Worm (Caenorhabditis elegans) whole organism, early embryonic: ENCODE results near the gene sax-7.
"Not testable (repeated sequence)": the region's sequence is repeated elsewhere in the genome, so short reads cannot be mapped to it uniquely, and the experiment has no call there.

Source experiments
- B0310.2 ChIP-seq: sonication (generic microtip); optimal IDR thresholded peaks from 2 replicates; lab custom pipeline; 2016; ENCODE audit warnings: mild to moderate bottlenecking, missing genetic modification characterization, missing compliant biosample characterization
- F13C5.2 ChIP-seq: sonication (generic microtip); optimal IDR thresholded peaks from 2 replicates; lab custom pipeline; 2017; ENCODE audit warnings: mild to moderate bottlenecking, missing genetic modification characterization, inconsistent platforms, missing compliant biosample characterization
- aly-1 ChIP-seq: sonication (generic microtip); optimal IDR thresholded peaks from 2 replicates; lab custom pipeline; 2016; ENCODE audit warnings: missing genetic modification characterization, missing compliant biosample characterization
- ama-1 ChIP-seq: fragments of 150-350 bp; optimal IDR thresholded peaks from 2 replicates; lab custom pipeline; 2014
- ceh-13 ChIP-seq: fragments of 200-800 bp; sonication (Bioruptor generic); optimal IDR thresholded peaks from 2 replicates; lab custom pipeline; 2018; ENCODE audit warnings: mild to moderate bottlenecking, missing genetic modification characterization, missing compliant biosample characterization
- ceh-36 ChIP-seq: sonication (generic microtip); optimal IDR thresholded peaks from 2 replicates; lab custom pipeline; 2016; ENCODE audit warnings: missing genetic modification characterization, inconsistent platforms, missing compliant biosample characterization
- ets-7 ChIP-seq: sonication (generic microtip); optimal IDR thresholded peaks from 2 replicates; lab custom pipeline; 2016; ENCODE audit warnings: missing genotype, missing genetic modification characterization, missing compliant biosample characterization
- flt-1 ChIP-seq: fragments of 200-800 bp; sonication (Bioruptor generic); IDR thresholded peaks from 2 replicates; pipeline ENCODE4 v1.3.6; 2022; ENCODE audit warnings: missing genetic modification characterization, missing compliant biosample characterization
- hmbx-1 ChIP-seq: sonication (generic microtip); optimal IDR thresholded peaks from 2 replicates; lab custom pipeline; 2016; ENCODE audit warnings: mild to moderate bottlenecking, missing genetic modification characterization, missing compliant biosample characterization
- hmg-4 ChIP-seq: fragments of 200-800 bp; sonication (Bioruptor generic); optimal IDR thresholded peaks from 2 replicates; lab custom pipeline; 2018; ENCODE audit warnings: mild to moderate bottlenecking, missing genetic modification characterization, missing compliant biosample characterization
- hnd-1 ChIP-seq: sonication (generic microtip); optimal IDR thresholded peaks from 2 replicates; lab custom pipeline; 2016; ENCODE audit warnings: missing genetic modification characterization, missing compliant biosample characterization
- pes-1 ChIP-seq: fragments of 200-800 bp; sonication (Bioruptor generic); IDR thresholded peaks from 2 replicates; pipeline ENCODE4 v1.3.6; 2022; ENCODE audit warnings: missing genetic modification reagents, missing genetic modification characterization, missing compliant biosample characterization
- scrt-1 ChIP-seq: fragments of 200-800 bp; sonication (Bioruptor generic); IDR thresholded peaks from 2 replicates; pipeline ENCODE4 v1.3.6; 2022; ENCODE audit warnings: missing genetic modification characterization, missing compliant biosample characterization
- sea-1 ChIP-seq: fragments of 200-800 bp; sonication (Bioruptor generic); conservative IDR thresholded peaks from 2 replicates; pipeline ENCODE4 v1.3.6; 2022; ENCODE audit warnings: missing genetic modification characterization, missing compliant biosample characterization
- tbx-11 ChIP-seq: fragments of 200-800 bp; sonication (Bioruptor generic); IDR thresholded peaks from 2 replicates; pipeline ENCODE4 v1.3.6; 2022; ENCODE audit warnings: missing genetic modification characterization, missing compliant biosample characterization
- tbx-37 ChIP-seq: fragments of 200-800 bp; sonication (Bioruptor generic); conservative IDR thresholded peaks from 2 replicates; pipeline ENCODE4 v1.3.6; 2022; ENCODE audit warnings: missing genetic modification reagents, missing genetic modification characterization, missing compliant biosample characterization
- tra-4 ChIP-seq: sonication (generic microtip); optimal IDR thresholded peaks from 2 replicates; lab custom pipeline; 2017; ENCODE audit warnings: missing genetic modification characterization, missing compliant biosample characterization

Gene sax-7

DNA sequence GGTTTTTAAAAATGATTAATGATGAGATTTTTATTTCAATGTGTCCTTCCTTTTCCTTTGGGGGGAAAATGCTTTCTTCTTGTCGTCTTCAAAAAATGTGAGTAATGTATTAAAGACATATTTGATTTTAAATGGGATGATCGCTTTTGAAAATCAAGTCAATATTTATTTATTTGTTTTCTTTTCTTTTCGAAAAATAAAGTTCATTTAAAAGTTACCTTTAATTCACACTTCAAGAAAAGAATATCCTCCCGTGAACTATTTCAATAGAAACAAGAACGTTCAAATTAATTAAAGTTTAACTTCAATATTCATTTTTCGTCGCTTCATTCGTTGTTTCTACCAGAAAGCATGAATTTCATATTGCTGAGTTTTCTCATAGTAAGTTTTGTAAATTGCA is 53.0 kb downstream of the sax-7 start, which contains the start of gene irld-8:
irld-8 (plus strand) TSS at position 301 of the 400 bp plus-strand sequence.
- TF ChIP-seq hmg-4: no peak
- TF ChIP-seq B0310.2 (tag; lab: Kevin White, UChicago): no peak
- no peak for TF ChIP-seq pes-1 (GFP tag; lab: Robert Waterston, UW)
- TF ChIP-seq tra-4 (tag; lab: Kevin White, UChicago): no peak
- TF ChIP-seq hmbx-1 (tag; lab: Kevin White, UChicago): no peak
- no peak for TF ChIP-seq tbx-37 (GFP tag; lab: Robert Waterston, UW)
- TF ChIP-seq F13C5.2 (tag; lab: Kevin White, UChicago): no peak
- no peak for TF ChIP-seq flt-1
- TF ChIP-seq ceh-36 (tag; lab: Kevin White, UChicago): no peak
- no peak for TF ChIP-seq aly-1 (tag; lab: Kevin White, UChicago)
- no peak for TF ChIP-seq ets-7 (tag; lab: Kevin White, UChicago)
- no peak for TF ChIP-seq scrt-1 (GFP tag; lab: Robert Waterston, UW)
- TF ChIP-seq sea-1: no peak
- no peak for TF ChIP-seq ama-1 (lab: Kevin White, UChicago)

- TF ChIP-seq hmg-4: no peak
- no peak for TF ChIP-seq tra-4 (tag; lab: Kevin White, UChicago)
- no peak for TF ChIP-seq ets-7 (tag; lab: Kevin White, UChicago)
- no peak for TF ChIP-seq pes-1 (GFP tag; lab: Robert Waterston, UW)
- no peak for TF ChIP-seq tbx-37 (GFP tag; lab: Robert Waterston, UW)
- TF ChIP-seq hnd-1 (tag; lab: Kevin White, UChicago): no peak
- TF ChIP-seq tbx-11 (GFP tag; lab: Robert Waterston, UW): no peak
- no peak for TF ChIP-seq ama-1 (lab: Kevin White, UChicago)
- TF ChIP-seq B0310.2 (tag; lab: Kevin White, UChicago): no peak
- TF ChIP-seq hmbx-1 (tag; lab: Kevin White, UChicago): no peak
- no peak for TF ChIP-seq flt-1
- TF ChIP-seq aly-1 (tag; lab: Kevin White, UChicago): no peak
- TF ChIP-seq scrt-1 (GFP tag; lab: Robert Waterston, UW): no peak
- TF ChIP-seq sea-1: no peak
- TF ChIP-seq ceh-36 (tag; lab: Kevin White, UChicago): no peak
Measured at ce11 chrIV:8118790-8119189, 56.3 kb downstream of the sax-7 start, which contains the start of gene F42G8.8. TSS of gene F42G8.8 (plus strand) at chrIV:8119090.

DNA sequence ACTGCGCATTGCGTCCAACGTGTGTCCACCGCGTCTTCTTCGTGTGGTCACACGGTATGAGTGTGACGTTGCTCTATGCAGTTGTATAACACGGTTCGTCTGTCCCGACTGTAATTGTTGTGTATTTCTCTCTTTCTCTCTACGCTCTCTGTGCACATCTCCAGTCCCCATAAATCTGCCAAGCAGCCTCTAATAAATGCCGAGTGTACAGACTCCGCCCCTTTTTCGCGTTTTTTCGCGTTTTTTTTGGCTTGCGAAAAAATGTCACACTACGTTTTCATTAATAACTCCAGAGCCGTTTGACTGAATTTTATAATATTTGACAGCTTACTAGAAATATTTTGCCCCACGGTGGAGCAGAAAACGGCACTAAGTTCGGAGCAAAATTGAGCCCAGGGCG is 59.9 kb downstream of the sax-7 start, which contains the start of gene erp-44.3:
erp-44.3 (plus strand) TSS at position 301 of the 400 bp plus-strand sequence.
- not testable (repeated sequence) for TF ChIP-seq flt-1; sea-1; ets-7 (tag; lab: Kevin White, UChicago)

ce11 chrIV:8126902-8127301 is 64.4 kb downstream of the sax-7 start, which contains the start of gene ceph-41:
TSS of gene ceph-41 (plus strand) at chrIV:8127202.
- TF ChIP-seq flt-1 (no peak), aly-1 (tag; lab: Kevin White, UChicago) (no peak), B0310.2 (tag; lab: Kevin White, UChicago) (no peak), ceh-36 (tag; lab: Kevin White, UChicago) (no peak), hnd-1 (tag; lab: Kevin White, UChicago) (no peak), sea-1 (no peak)

ce11 chrIV:8127430-8127829 is 65.0 kb downstream of the sax-7 start:
- TF ChIP-seq scrt-1 (GFP tag; lab: Robert Waterston, UW): no peak
- no peak for TF ChIP-seq hmg-4
- no peak for TF ChIP-seq ceh-13 (GFP tag; lab: Kevin White, UChicago)
- TF ChIP-seq ets-7 (tag; lab: Kevin White, UChicago): no peak
- TF ChIP-seq hnd-1 (tag; lab: Kevin White, UChicago): no peak
- TF ChIP-seq sea-1: no peak
- no peak for TF ChIP-seq flt-1
- TF ChIP-seq F13C5.2 (tag; lab: Kevin White, UChicago): no peak
- TF ChIP-seq tra-4 (tag; lab: Kevin White, UChicago): no peak
- no peak for TF ChIP-seq tbx-11 (GFP tag; lab: Robert Waterston, UW)
- no peak for TF ChIP-seq pes-1 (GFP tag; lab: Robert Waterston, UW)
- no peak for TF ChIP-seq ama-1 (lab: Kevin White, UChicago)

DNA sequence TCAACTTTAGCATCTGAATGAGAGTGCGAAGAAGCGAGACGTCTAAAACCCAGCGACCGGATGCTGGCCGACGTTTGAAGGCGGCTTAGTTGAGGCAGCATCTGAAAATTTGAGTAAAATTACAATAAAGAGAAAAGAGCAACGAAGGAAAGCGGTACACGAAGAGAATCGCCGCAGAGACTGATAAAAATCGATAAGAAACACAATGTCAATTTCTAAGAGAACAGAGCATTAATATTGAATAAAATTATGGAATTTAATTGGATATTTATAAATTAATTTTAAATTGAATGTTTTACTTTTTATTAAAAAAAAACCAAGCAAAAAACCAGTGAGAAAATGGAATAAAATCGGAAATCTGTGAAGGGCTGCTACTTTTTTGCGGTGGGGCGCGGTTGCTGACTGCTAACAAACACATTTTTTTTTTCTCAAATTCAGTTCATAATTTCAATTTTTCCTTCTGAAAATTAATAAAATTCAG is 67.7 kb downstream of the sax-7 start, which contains the start of the genes ndub-11 and moc-3:
ndub-11 (minus strand) TSS at position 101 of the 481 bp plus-strand sequence.
moc-3 (plus strand) TSS at position 431 of the 481 bp plus-strand sequence.
- TF ChIP-seq scrt-1 (GFP tag; lab: Robert Waterston, UW) (no peak), hmbx-1 (tag; lab: Kevin White, UChicago) (no peak), ceh-13 (GFP tag; lab: Kevin White, UChicago) (no peak), F13C5.2 (tag; lab: Kevin White, UChicago) (no peak), ets-7 (tag; lab: Kevin White, UChicago) (no peak), hmg-4 (no peak), tbx-11 (GFP tag; lab: Robert Waterston, UW) (no peak), tra-4 (tag; lab: Kevin White, UChicago) (no peak), tbx-37 (GFP tag; lab: Robert Waterston, UW) (no peak), hnd-1 (tag; lab: Kevin White, UChicago) (no peak), ama-1 (lab: Kevin White, UChicago) (no peak), sea-1 (no peak), B0310.2 (tag; lab: Kevin White, UChicago) (no peak), pes-1 (GFP tag; lab: Robert Waterston, UW) (no peak)

DNA sequence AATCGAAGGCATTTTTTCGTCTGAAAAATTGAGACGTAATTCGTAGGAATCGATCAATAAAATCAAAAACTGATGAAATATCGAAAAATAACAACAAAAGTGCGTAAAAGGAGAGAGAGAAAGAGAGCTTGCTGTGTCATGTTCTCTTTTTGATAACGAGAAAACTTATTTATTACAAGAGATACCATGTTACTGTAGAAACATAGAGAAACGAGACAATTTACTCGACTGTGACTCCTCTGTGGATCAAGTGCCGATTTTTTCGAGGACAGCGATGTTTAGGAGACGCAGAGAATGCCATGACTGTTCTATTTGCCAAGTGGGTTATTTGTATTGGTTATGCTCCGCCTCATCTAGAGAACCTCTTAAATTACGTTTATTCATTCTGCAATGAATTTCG is 71.1 kb downstream of the sax-7 start, which contains the start of gene sph-1:
sph-1 (minus strand) TSS at position 23 of the 400 bp plus-strand sequence.
- TF ChIP-seq hmbx-1 (tag; lab: Kevin White, UChicago) (no peak), scrt-1 (GFP tag; lab: Robert Waterston, UW) (no peak), tbx-11 (GFP tag; lab: Robert Waterston, UW) (no peak), flt-1 (no peak)
